Fruit fly (Drosophila melanogaster): Measurements from ENCODE around the gene CG9514.

- TF ChIP-seq psq (optimal IDR thresholded peaks at IDR 0.05) (no peak), Dll (optimal IDR thresholded peaks at IDR 0.05) (no peak), CG8478 (optimal IDR thresholded peaks at IDR 0.05) (no peak), EcR (GFP tag; optimal IDR thresholded peaks at IDR 0.05) (peak in 1 of 2 experiments; percentile 65)
These were observed 50.5 kb downstream of the CG9514 start for dm6 chrX:14846116-14846614.

Data from whole organism.